Worm (Caenorhabditis elegans) whole organism, L4 larva: ENCODE measurements around the gene jmjd-3.1.
"Not testable (repeated sequence)": the region's sequence is repeated elsewhere in the genome, so short reads cannot be mapped to it uniquely, and the experiment has no call there.

Experiments
- D1046.2 ChIP-seq: fragments of 200-800 bp; sonication (Bioruptor generic); IDR thresholded peaks from 2 replicates; pipeline ENCODE4 v1.3.6; 2022; ENCODE audit warnings: missing genetic modification characterization, missing compliant biosample characterization
- F10B5.3 ChIP-seq: sonication (generic microtip); optimal IDR thresholded peaks from 2 replicates; lab custom pipeline; 2016; ENCODE audit warnings: mild to moderate bottlenecking, missing genetic modification characterization, missing compliant biosample characterization
- F26F4.8 ChIP-seq: fragments of 200-800 bp; sonication (Bioruptor generic); conservative IDR thresholded peaks from 2 replicates; pipeline ENCODE4 v1.3.6; 2022; ENCODE audit warnings: missing genetic modification characterization, missing compliant biosample characterization
- F37D6.2 ChIP-seq: sonication (generic microtip); optimal IDR thresholded peaks from 2 replicates; lab custom pipeline; 2016; ENCODE audit warnings: mild to moderate bottlenecking, missing genetic modification characterization, missing compliant biosample characterization
- Y105C5A.15 ChIP-seq: fragments of 200-800 bp; sonication (Bioruptor generic); IDR thresholded peaks from 2 replicates; pipeline ENCODE4 v1.3.6; 2022; ENCODE audit warnings: missing genetic modification characterization, missing compliant biosample characterization
- Y48G9A.11 ChIP-seq: fragments of 200-800 bp; sonication (Bioruptor generic); IDR thresholded peaks from 2 replicates; pipeline ENCODE4 v1.3.6; 2022; ENCODE audit warnings: missing genetic modification reagents, missing genetic modification characterization, missing compliant biosample characterization
- Y5F2A.4 ChIP-seq: fragments of 200-800 bp; sonication (Bioruptor generic); optimal IDR thresholded peaks from 2 replicates; lab custom pipeline; 2018; ENCODE audit warnings: mild to moderate bottlenecking, missing genetic modification characterization, missing compliant biosample characterization
- ZK546.5 ChIP-seq, 2 experiments: sonication (generic microtip); optimal IDR thresholded peaks; 2 replicates each; lab custom pipeline; 2017; ENCODE audit warnings: missing biosample characterization in 2 of 2, missing genetic modification characterization in 2 of 2
- attf-4 ChIP-seq: sonication (generic microtip); optimal IDR thresholded peaks from 3 replicates; lab custom pipeline; 2017; ENCODE audit warnings: missing biosample characterization, missing genetic modification characterization
- ceh-32 ChIP-seq: sonication (generic microtip); optimal IDR thresholded peaks from 2 replicates; lab custom pipeline; 2016; ENCODE audit warnings: mild to moderate bottlenecking, missing genetic modification characterization, missing compliant biosample characterization; ENCODE audit not compliant: poor library complexity
- ceh-44 ChIP-seq: fragments of 200-800 bp; sonication (Bioruptor generic); IDR thresholded peaks from 2 replicates; pipeline ENCODE4 v1.3.6; 2022; ENCODE audit warnings: missing genetic modification reagents, missing genetic modification characterization, missing compliant biosample characterization
- ceh-82 ChIP-seq: sonication (generic microtip); optimal IDR thresholded peaks from 2 replicates; lab custom pipeline; 2017; ENCODE audit warnings: missing biosample characterization, missing genetic modification characterization
- ctbp-1 ChIP-seq: fragments of 200-800 bp; sonication (Bioruptor generic); IDR thresholded peaks from 2 replicates; pipeline ENCODE4 v1.3.6; 2022; ENCODE audit warnings: missing genetic modification reagents, missing genetic modification characterization, missing compliant biosample characterization
- dmd-9 ChIP-seq: fragments of 200-800 bp; sonication (Bioruptor generic); IDR thresholded peaks from 2 replicates; pipeline ENCODE4 v1.3.6; 2022; ENCODE audit warnings: missing genetic modification reagents, missing genetic modification characterization, missing compliant biosample characterization
- dpl-1 ChIP-seq: fragments of 150-350 bp; optimal IDR thresholded peaks from 2 replicates; lab custom pipeline; 2014; ENCODE audit warnings: missing biosample characterization, missing genetic modification reagents, missing genetic modification characterization
- dve-1 ChIP-seq: sonication (generic microtip); optimal IDR thresholded peaks from 2 replicates; lab custom pipeline; 2017; ENCODE audit warnings: antibody characterized with exemption, mild to moderate bottlenecking, missing genetic modification characterization, missing compliant biosample characterization; ENCODE audit not compliant: insufficient read depth
- fkh-10 ChIP-seq: fragments of 150-350 bp; optimal IDR thresholded peaks from 2 replicates; lab custom pipeline; 2014; ENCODE audit warnings: missing biosample characterization, missing genetic modification reagents, missing genetic modification characterization
- hif-1 ChIP-seq, 2 experiments: sonication (generic microtip); optimal IDR thresholded peaks; 2 replicates each; lab custom pipeline; 2016 to 2017; ENCODE audit warnings: missing compliant biosample characterization in 2 of 2, missing genetic modification characterization in 2 of 2, missing genetic modification reagents in 2 of 2, missing genotype in 2 of 2, mild to moderate bottlenecking in 1 of 2
- hlh-30 ChIP-seq: sonication (generic microtip); optimal IDR thresholded peaks from 2 replicates; lab custom pipeline; 2017; ENCODE audit warnings: antibody characterized with exemption, mild to moderate bottlenecking, missing genetic modification characterization, missing compliant biosample characterization; ENCODE audit not compliant: insufficient read depth
- hmg-1.1 ChIP-seq: fragments of 200-800 bp; sonication (Bioruptor generic); IDR thresholded peaks from 2 replicates; pipeline ENCODE4 v1.3.6; 2022; ENCODE audit warnings: missing genetic modification reagents, missing genetic modification characterization, missing compliant biosample characterization
- lin-1 ChIP-seq: fragments of 200-800 bp; sonication (Bioruptor generic); IDR thresholded peaks from 2 replicates; pipeline ENCODE4 v1.3.6; 2022; ENCODE audit warnings: missing genetic modification reagents, missing genetic modification characterization, missing compliant biosample characterization
- lin-13 ChIP-seq: fragments of 150-350 bp; optimal IDR thresholded peaks from 2 replicates; lab custom pipeline; 2014; ENCODE audit warnings: missing biosample characterization, missing genetic modification reagents, missing genetic modification characterization
- lin-15B ChIP-seq: fragments of 150-350 bp; sonication (generic microtip); optimal IDR thresholded peaks from 3 replicates; lab custom pipeline; 2014; ENCODE audit warnings: missing biosample characterization, missing genetic modification characterization
- lin-29 ChIP-seq: fragments of 200-800 bp; sonication (Bioruptor generic); IDR thresholded peaks from 2 replicates; pipeline ENCODE4 v1.3.6; 2022; ENCODE audit warnings: missing genetic modification reagents, missing genetic modification characterization, missing compliant biosample characterization
- mdl-1 ChIP-seq, 2 experiments: fragments of 150-350 bp in 1 of 2; sonication (generic microtip) in 1 of 2; optimal IDR thresholded peaks; 2 replicates each; lab custom pipeline; 2014 to 2017; ENCODE audit warnings: missing biosample characterization in 2 of 2, missing genetic modification characterization in 2 of 2
- mdt-29 ChIP-seq: fragments of 200-800 bp; sonication (Bioruptor generic); IDR thresholded peaks from 2 replicates; pipeline ENCODE4 v1.3.6; 2022; ENCODE audit warnings: missing genetic modification reagents, missing genetic modification characterization, missing compliant biosample characterization
- mes-2 ChIP-seq: sonication (generic microtip); optimal IDR thresholded peaks from 2 replicates; lab custom pipeline; 2016; ENCODE audit warnings: missing genotype, mild to moderate bottlenecking, missing genetic modification characterization, missing compliant biosample characterization; ENCODE audit not compliant: poor library complexity, severe bottlenecking
- mxl-2 ChIP-seq: fragments of 200-800 bp; sonication (Bioruptor generic); conservative IDR thresholded peaks from 2 replicates; pipeline ENCODE4 v1.3.6; 2022; ENCODE audit warnings: missing genetic modification reagents, missing genetic modification characterization, missing compliant biosample characterization
- nhr-11 ChIP-seq: fragments of 150-350 bp; optimal IDR thresholded peaks from 2 replicates; lab custom pipeline; 2014; ENCODE audit warnings: missing biosample characterization, missing genetic modification characterization
- nhr-237 ChIP-seq: sonication (generic microtip); optimal IDR thresholded peaks from 2 replicates; lab custom pipeline; 2017; ENCODE audit warnings: missing biosample characterization, missing genetic modification characterization
- nhr-28 ChIP-seq: fragments of 150-350 bp; optimal IDR thresholded peaks from 2 replicates; lab custom pipeline; 2014; ENCODE audit warnings: missing biosample characterization, missing genetic modification characterization
- nhr-41 ChIP-seq: fragments of 200-800 bp; sonication (Bioruptor generic); IDR thresholded peaks from 2 replicates; pipeline ENCODE4 v1.3.6; 2022; ENCODE audit warnings: missing genetic modification reagents, missing genetic modification characterization, missing compliant biosample characterization
- nhr-6 ChIP-seq: fragments of 150-350 bp; optimal IDR thresholded peaks from 2 replicates; lab custom pipeline; 2014; ENCODE audit warnings: missing biosample characterization, missing genetic modification characterization
- nhr-77 ChIP-seq: fragments of 150-350 bp; optimal IDR thresholded peaks from 2 replicates; lab custom pipeline; 2014; ENCODE audit warnings: missing biosample characterization, missing genetic modification characterization
- rbr-2 ChIP-seq: sonication (generic microtip); optimal IDR thresholded peaks from 2 replicates; lab custom pipeline; 2016; ENCODE audit warnings: missing genotype, missing genetic modification characterization, missing compliant biosample characterization
- set-16 ChIP-seq: fragments of 200-800 bp; sonication (Bioruptor generic); IDR thresholded peaks from 2 replicates; pipeline ENCODE4 v1.3.6; 2022; ENCODE audit warnings: missing genetic modification reagents, missing genetic modification characterization, missing compliant biosample characterization
- snpc-4 ChIP-seq: fragments of 150-350 bp; optimal IDR thresholded peaks from 2 replicates; lab custom pipeline; 2014; ENCODE audit warnings: missing biosample characterization, missing genetic modification characterization
- spr-1 ChIP-seq: sonication (generic microtip); optimal IDR thresholded peaks from 2 replicates; lab custom pipeline; 2016; ENCODE audit warnings: mild to moderate bottlenecking, missing genetic modification characterization, missing compliant biosample characterization
- spr-3 ChIP-seq: fragments of 200-800 bp; sonication (Bioruptor generic); optimal IDR thresholded peaks from 2 replicates; lab custom pipeline; 2018; ENCODE audit warnings: mild to moderate bottlenecking, missing genetic modification characterization, missing compliant biosample characterization
- tag-97 ChIP-seq: fragments of 200-800 bp; sonication (Bioruptor generic); IDR thresholded peaks from 2 replicates; pipeline ENCODE4 v1.3.6; 2022; ENCODE audit warnings: missing genetic modification characterization, missing compliant biosample characterization
- tra-1 ChIP-seq: fragments of 200-800 bp; sonication (Bioruptor generic); IDR thresholded peaks from 2 replicates; pipeline ENCODE4 v1.3.6; 2022; ENCODE audit warnings: missing genetic modification reagents, missing genetic modification characterization, missing compliant biosample characterization
- unc-130 ChIP-seq: sonication (generic microtip); optimal IDR thresholded peaks from 2 replicates; lab custom pipeline; 2016; ENCODE audit warnings: missing genetic modification reagents, missing genetic modification characterization, missing compliant biosample characterization

Gene jmjd-3.1

ce11 chrX:8535006-8535405 is 35.8 kb upstream of the jmjd-3.1 start, which contains the start of gene nspc-1:
Gene nspc-1 (minus strand): TSS chrX:8535106.
- TF ChIP-seq Y5F2A.4 (GFP tag; lab: Kevin White, UChicago); F26F4.8 (GFP tag; lab: Robert Waterston, UW); nhr-77 (tag; lab: Kevin White, UChicago): not testable (repeated sequence)
- TF ChIP-seq, all 104 proteins: peak for 0; not testable (repeated sequence) for 104

- TF ChIP-seq snpc-4 (tag; lab: Kevin White, UChicago) (no peak), lin-29 (GFP tag; lab: Robert Waterston, UW) (no peak), ceh-44 (GFP tag; lab: Robert Waterston, UW) (no peak), hmg-1.1 (GFP tag; lab: Robert Waterston, UW) (no peak), dmd-9 (GFP tag; lab: Robert Waterston, UW) (no peak), ceh-32 (no peak), mxl-2 (GFP tag; lab: Robert Waterston, UW) (no peak), lin-13 (GFP tag; lab: Kevin White, UChicago) (no peak), mdl-1 (tag; optimal IDR thresholded peaks at IDR 0.05; lab: Kevin White, UChicago) (no peak), dve-1 (no peak), tag-97 (no peak), dpl-1 (GFP tag; lab: Kevin White, UChicago) (no peak), lin-1 (GFP tag; lab: Robert Waterston, UW) (no peak), attf-4 (tag; lab: Kevin White, UChicago) (no peak), ceh-82 (tag; lab: Kevin White, UChicago) (no peak)
Observed at ce11 chrX:8536791-8537190, 34.1 kb upstream of the jmjd-3.1 start, which contains the start of gene nspc-3. Gene nspc-3 (plus strand): TSS chrX:8537091.

- not testable (repeated sequence) for TF ChIP-seq Y105C5A.15 (GFP tag; lab: Robert Waterston, UW); nhr-41 (GFP tag; lab: Robert Waterston, UW); set-16
- TF ChIP-seq, all 104 proteins: peak for 0; not testable (repeated sequence) for 104
Observed at ce11 chrX:8538262-8538776, 32.5 kb upstream of the jmjd-3.1 start, which contains the start of the genes nspc-4 and nspc-5. Gene nspc-4 (minus strand): TSS chrX:8538362. Gene nspc-5 (plus strand): TSS chrX:8538726.

- TF ChIP-seq lin-29 (GFP tag; lab: Robert Waterston, UW); nhr-28 (tag; lab: Kevin White, UChicago); ZK546.5 (tag; optimal IDR thresholded peaks at IDR 0.05; lab: Kevin White, UChicago): not testable (repeated sequence)
- TF ChIP-seq, all 104 proteins: peak for 0; not testable (repeated sequence) for 104
Observed at ce11 chrX:8541562-8541961, 29.3 kb upstream of the jmjd-3.1 start, which contains the start of gene nspc-7. Gene nspc-7 (plus strand): TSS chrX:8541862.

- TF ChIP-seq F37D6.2 (tag; lab: Kevin White, UChicago) (peak; percentile 55), unc-130 (no peak), mdl-1 (tag; optimal IDR thresholded peaks at IDR 0.05; lab: Kevin White, UChicago) (peak; percentile 45 to 96), Y48G9A.11 (no peak), F10B5.3 (tag; lab: Kevin White, UChicago) (no peak), tra-1 (GFP tag; lab: Robert Waterston, UW) (peak; percentile 86), nhr-237 (tag; lab: Kevin White, UChicago) (no peak), hlh-30 (tag; lab: Kevin White, UChicago) (peak; percentile 94), spr-3 (GFP tag; lab: Kevin White, UChicago) (no peak), attf-4 (tag; lab: Kevin White, UChicago) (no peak), nhr-6 (tag; lab: Kevin White, UChicago) (peak; percentile 46), mdt-29 (GFP tag; lab: Robert Waterston, UW) (no peak), mes-2 (tag; lab: Kevin White, UChicago) (peak; percentile 86), spr-1 (tag; lab: Kevin White, UChicago) (peak; percentile 71), D1046.2 (GFP tag; lab: Robert Waterston, UW) (no peak), fkh-10 (peak; percentile 88), hif-1 (tag; optimal IDR thresholded peaks at IDR 0.05; lab: Kevin White, UChicago) (peak; percentile 93 to 100), rbr-2 (tag; lab: Kevin White, UChicago) (peak; percentile 80), Y5F2A.4 (GFP tag; lab: Kevin White, UChicago) (no peak), nhr-11 (tag; lab: Kevin White, UChicago) (peak; percentile 90), ctbp-1 (GFP tag; lab: Robert Waterston, UW) (peak; percentile 79), lin-15B (tag; lab: Kevin White, UChicago) (no peak)
Observed at ce11 chrX:8545971-8546442, 24.8 kb upstream of the jmjd-3.1 start, which contains the start of gene sdha-1. Gene sdha-1 (minus strand): TSS chrX:8546021.
